Worm (Caenorhabditis elegans): ENCODE data around the gene fipr-14.

ce11 chrIV:10861102-10861501, 15.8 kb upstream of the fipr-14 start, which contains the start of gene rbm-22:
- TF ChIP-seq F57C9.4 (tag; optimal IDR thresholded peaks at IDR 0.05) (no peak), ceh-27 (GFP tag; optimal IDR thresholded peaks at IDR 0.05) (no peak), snpc-1.3 (tag; optimal IDR thresholded peaks at IDR 0.05; ENCODE audit: insufficient read depth) (no peak), bed-2 (GFP tag; IDR thresholded peaks at IDR 0.05) (no peak), T07F8.4 (tag; optimal IDR thresholded peaks at IDR 0.05) (no peak), madf-3 (GFP tag; IDR thresholded peaks at IDR 0.05) (no peak), F49E8.2 (tag; optimal IDR thresholded peaks at IDR 0.05; ENCODE audit: insufficient read depth) (no peak), pbrm-1 (GFP tag; IDR thresholded peaks at IDR 0.05) (no peak), nhr-179 (tag; optimal IDR thresholded peaks at IDR 0.05) (no peak), snpc-4 (GFP tag; optimal IDR thresholded peaks at IDR 0.05) (no peak), snpc-4 (tag; optimal IDR thresholded peaks at IDR 0.05) (no peak), snpc-3.4 (tag; optimal IDR thresholded peaks at IDR 0.05) (no peak)
